Worm (Caenorhabditis elegans) whole organism, mixed stage, embryonic: ENCODE measurements around the gene sup-37.
A peak's percentile ranks its signal among the peaks of the same experiment; 100 is the strongest.

ENCODE experiments used
- M03D4.4 ChIP-seq: sonication (generic microtip); optimal IDR thresholded peaks from 2 replicates; lab custom pipeline; 2017; ENCODE audit warnings: mild to moderate bottlenecking, missing genetic modification characterization, missing compliant biosample characterization
- ceh-39 ChIP-seq: fragments of 150-350 bp; optimal IDR thresholded peaks from 2 replicates; lab custom pipeline; 2014; ENCODE audit warnings: missing biosample characterization, missing genetic modification characterization
- ces-1 ChIP-seq: fragments of 150-350 bp; optimal IDR thresholded peaks from 2 replicates; lab custom pipeline; 2014; ENCODE audit warnings: missing biosample characterization, missing genetic modification reagents, missing genetic modification characterization
- drap-1 ChIP-seq: fragments of 200-800 bp; sonication (Bioruptor generic); optimal IDR thresholded peaks from 3 replicates; lab custom pipeline; 2018; ENCODE audit warnings: mild to moderate bottlenecking, missing genetic modification characterization, missing compliant biosample characterization
- elt-1 ChIP-seq: sonication (generic microtip); optimal IDR thresholded peaks from 2 replicates; lab custom pipeline; 2017; ENCODE audit warnings: missing genetic modification characterization, mild to moderate bottlenecking, missing compliant biosample characterization, antibody characterized with exemption, moderate library complexity, borderline replicate concordance; ENCODE audit not compliant: insufficient read depth
- elt-3 ChIP-seq: fragments of 150-350 bp; optimal IDR thresholded peaks from 2 replicates; lab custom pipeline; 2014; ENCODE audit warnings: missing biosample characterization, missing genetic modification characterization
- lin-13 ChIP-seq: fragments of 150-350 bp; optimal IDR thresholded peaks from 2 replicates; lab custom pipeline; 2014; ENCODE audit warnings: missing biosample characterization, missing genetic modification characterization
- snpc-4 ChIP-seq: fragments of 150-350 bp; optimal IDR thresholded peaks from 2 replicates; lab custom pipeline; 2014; ENCODE audit warnings: missing biosample characterization, missing genetic modification characterization
- unc-39 ChIP-seq: fragments of 150-350 bp; optimal IDR thresholded peaks from 2 replicates; lab custom pipeline; 2014; ENCODE audit warnings: missing biosample characterization, missing genetic modification characterization
- unc-62 ChIP-seq: fragments of 150-350 bp; optimal IDR thresholded peaks from 2 replicates; lab custom pipeline; 2014; ENCODE audit warnings: missing biosample characterization, missing genetic modification reagents, missing genetic modification characterization

DNA sequence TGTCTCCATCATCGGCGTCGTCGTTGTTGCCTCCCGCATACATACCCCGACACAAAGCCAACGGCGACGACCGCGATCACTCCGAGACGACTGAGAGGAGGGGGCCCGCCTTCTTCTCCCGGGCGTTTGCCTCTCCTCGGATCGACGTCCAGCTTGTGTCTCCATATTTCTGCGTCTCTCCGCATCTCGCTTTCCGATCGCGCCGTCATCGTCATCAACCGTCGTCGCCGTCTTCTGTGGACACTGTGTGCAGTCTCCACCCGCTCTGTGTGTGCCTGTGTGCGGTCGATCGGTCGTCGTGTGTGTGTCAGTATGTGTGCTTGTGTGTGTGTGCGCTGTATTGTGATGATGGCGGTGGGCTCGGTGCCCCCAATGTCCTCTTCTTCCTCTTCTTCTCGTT, 819 bp upstream of the sup-37 start:
- TF ChIP-seq lin-13, result peak; percentile 11
- no peak for TF ChIP-seq unc-39 (tag; lab: Kevin White, UChicago)
- TF ChIP-seq snpc-4 (tag; lab: Kevin White, UChicago), result no peak
- TF ChIP-seq elt-1 (tag; lab: Kevin White, UChicago), result no peak
- peak; percentile 8 for TF ChIP-seq ceh-39 (tag; lab: Kevin White, UChicago)
- no peak for TF ChIP-seq ces-1 (GFP tag; lab: Kevin White, UChicago)
- peak; percentile 64 for TF ChIP-seq drap-1
- peak; percentile 73 for TF ChIP-seq M03D4.4 (tag; lab: Kevin White, UChicago)
- TF ChIP-seq elt-3 (tag; lab: Kevin White, UChicago), result no peak
- TF ChIP-seq unc-62 (GFP tag; lab: Kevin White, UChicago), result peak; percentile 70
